Worm (Caenorhabditis elegans) whole organism, mixed stage, embryonic: Measurements from ENCODE around the gene Y59H11AM.4.

Experiments
- M03D4.4 ChIP-seq: sonication (generic microtip); optimal IDR thresholded peaks from 2 replicates; lab custom pipeline; 2017; ENCODE audit warnings: mild to moderate bottlenecking, missing genetic modification characterization, missing compliant biosample characterization
- blmp-1 ChIP-seq: fragments of 150-350 bp; optimal IDR thresholded peaks from 2 replicates; lab custom pipeline; 2014; ENCODE audit warnings: missing biosample characterization, missing genetic modification characterization
- mep-1 ChIP-seq: fragments of 150-350 bp; optimal IDR thresholded peaks from 2 replicates; lab custom pipeline; 2017; ENCODE audit warnings: missing biosample characterization, missing genetic modification reagents, missing genetic modification characterization, inconsistent platforms
- nhr-12 ChIP-seq: fragments of 150-350 bp; optimal IDR thresholded peaks from 2 replicates; lab custom pipeline; 2014; ENCODE audit warnings: missing biosample characterization, missing genetic modification characterization
- nhr-237 ChIP-seq: fragments of 150-350 bp; optimal IDR thresholded peaks from 2 replicates; lab custom pipeline; 2014; ENCODE audit warnings: missing biosample characterization, missing genetic modification characterization
- snpc-4 ChIP-seq: fragments of 150-350 bp; optimal IDR thresholded peaks from 2 replicates; lab custom pipeline; 2014; ENCODE audit warnings: missing biosample characterization, missing genetic modification characterization

ce11 chrIV:8540268-8540667, 29.9 kb downstream of the Y59H11AM.4 start:
- no peak for TF ChIP-seq M03D4.4 (tag; lab: Kevin White, UChicago)
- no peak for TF ChIP-seq nhr-237 (tag; lab: Kevin White, UChicago)
- no peak for TF ChIP-seq nhr-12
- TF ChIP-seq blmp-1: no peak
- no peak for TF ChIP-seq snpc-4
- TF ChIP-seq mep-1: no peak
